Worm (Caenorhabditis elegans): Measurements from ENCODE around the gene R05H10.7.

- no peak for TF ChIP-seq hnd-1 (tag; optimal IDR thresholded peaks at IDR 0.05)
- TF ChIP-seq ama-1 (optimal IDR thresholded peaks at IDR 0.05) = no peak
- no peak for TF ChIP-seq scrt-1 (GFP tag; IDR thresholded peaks at IDR 0.05)
- TF ChIP-seq tra-4 (tag; optimal IDR thresholded peaks at IDR 0.05) = no peak
- TF ChIP-seq aly-1 (tag; optimal IDR thresholded peaks at IDR 0.05) = no peak
- no peak for TF ChIP-seq ceh-13 (GFP tag; optimal IDR thresholded peaks at IDR 0.05)
- no peak for TF ChIP-seq flt-1 (GFP tag; IDR thresholded peaks at IDR 0.05)
- no peak for TF ChIP-seq F13C5.2 (tag; optimal IDR thresholded peaks at IDR 0.05)
- TF ChIP-seq ets-7 (tag; optimal IDR thresholded peaks at IDR 0.05) = no peak
- no peak for TF ChIP-seq tbx-37 (GFP tag; conservative IDR thresholded peaks at IDR 0.05)
- TF ChIP-seq B0310.2 (tag; optimal IDR thresholded peaks at IDR 0.05) = no peak
Observed at ce11 chrII:14849897-14850296, 5.4 kb upstream of the R05H10.7 start.

All from whole organism, early embryonic.